Worm (Caenorhabditis elegans) whole organism, young adult: Measurements from ENCODE around the gene tyr-1.
A peak's percentile ranks its signal among the peaks of the same experiment; 100 is the strongest.

Experiments used
- B0035.1 ChIP-seq: sonication (generic microtip); optimal IDR thresholded peaks from 2 replicates; lab custom pipeline; 2016; ENCODE audit warnings: missing genetic modification characterization, mild to moderate bottlenecking, missing compliant biosample characterization, missing genotype, missing genetic modification reagents
- B0336.3 ChIP-seq: fragments of 200-800 bp; sonication (Bioruptor generic); IDR thresholded peaks from 2 replicates; pipeline ENCODE4 v1.3.6; 2022; ENCODE audit warnings: missing genetic modification characterization, missing compliant biosample characterization
- C17E4.6 ChIP-seq: fragments of 200-800 bp; sonication (Bioruptor generic); IDR thresholded peaks from 2 replicates; pipeline ENCODE4 v1.3.6; 2022; ENCODE audit warnings: missing genetic modification reagents, missing genetic modification characterization, missing compliant biosample characterization
- F57C9.4 ChIP-seq: sonication (generic microtip); optimal IDR thresholded peaks from 2 replicates; lab custom pipeline; 2017; ENCODE audit warnings: mild to moderate bottlenecking, missing genetic modification characterization, missing compliant biosample characterization
- K11D2.4 ChIP-seq: fragments of 200-800 bp; sonication (Bioruptor generic); IDR thresholded peaks from 2 replicates; pipeline ENCODE4 v1.3.6; 2022; ENCODE audit warnings: missing genetic modification reagents, missing genetic modification characterization, missing compliant biosample characterization
- T26A5.8 ChIP-seq: sonication (generic microtip); optimal IDR thresholded peaks from 2 replicates; lab custom pipeline; 2016; ENCODE audit warnings: missing genetic modification characterization, missing compliant biosample characterization
- Y53G8AR.9 ChIP-seq: fragments of 200-800 bp; sonication (Bioruptor generic); conservative IDR thresholded peaks from 2 replicates; pipeline ENCODE4 v1.3.6; 2022; ENCODE audit warnings: missing genetic modification reagents, missing genetic modification characterization, missing compliant biosample characterization
- Y56A3A.18 ChIP-seq: fragments of 200-800 bp; sonication (Bioruptor generic); IDR thresholded peaks from 2 replicates; pipeline ENCODE4 v1.3.6; 2022; ENCODE audit warnings: missing genetic modification reagents, missing genetic modification characterization, missing compliant biosample characterization
- Y67H2A.10 ChIP-seq: fragments of 200-800 bp; sonication (Bioruptor generic); conservative IDR thresholded peaks from 2 replicates; pipeline ENCODE4 v1.3.6; 2022; ENCODE audit warnings: missing genetic modification reagents, missing genetic modification characterization, missing compliant biosample characterization
- ZK185.1 ChIP-seq: sonication (generic microtip); optimal IDR thresholded peaks from 2 replicates; lab custom pipeline; 2016; ENCODE audit warnings: mild to moderate bottlenecking, missing genetic modification characterization, missing compliant biosample characterization; ENCODE audit not compliant: poor library complexity, severe bottlenecking
- ama-1 ChIP-seq, 3 experiments: fragments of 150-350 bp in 1 of 3; sonication (generic microtip) in 2 of 3; optimal IDR thresholded peaks; 2 replicates each; lab custom pipeline; 2014 to 2018; ENCODE audit warnings: missing biosample characterization in 2 of 3, missing genetic modification characterization in 2 of 3, missing genetic modification reagents in 2 of 3
- athp-1 ChIP-seq: sonication (generic microtip); optimal IDR thresholded peaks from 2 replicates; lab custom pipeline; 2017; ENCODE audit warnings: mild to moderate bottlenecking, missing genetic modification characterization, missing compliant biosample characterization
- attf-3 ChIP-seq: fragments of 200-800 bp; sonication (Bioruptor generic); conservative IDR thresholded peaks from 2 replicates; pipeline ENCODE4 v1.3.6; 2022; ENCODE audit warnings: missing genetic modification reagents, missing genetic modification characterization, missing compliant biosample characterization
- attf-6 ChIP-seq: fragments of 200-800 bp; sonication (Bioruptor generic); IDR thresholded peaks from 2 replicates; pipeline ENCODE4 v1.3.6; 2022; ENCODE audit warnings: missing genetic modification reagents, missing genetic modification characterization, missing compliant biosample characterization
- ccch-3 ChIP-seq: fragments of 200-800 bp; sonication (Bioruptor generic); optimal IDR thresholded peaks from 2 replicates; lab custom pipeline; 2018; ENCODE audit warnings: mild to moderate bottlenecking, missing genetic modification characterization, missing compliant biosample characterization
- ceh-91 ChIP-seq: fragments of 200-800 bp; sonication (Bioruptor generic); IDR thresholded peaks from 2 replicates; pipeline ENCODE4 v1.3.6; 2022; ENCODE audit warnings: missing genetic modification reagents, missing genetic modification characterization, missing compliant biosample characterization
- chd-7 ChIP-seq: sonication (generic microtip); optimal IDR thresholded peaks from 2 replicates; lab custom pipeline; 2016; ENCODE audit warnings: mild to moderate bottlenecking, missing genetic modification characterization, moderate library complexity, missing compliant biosample characterization
- die-1 ChIP-seq: sonication (generic microtip); optimal IDR thresholded peaks from 2 replicates; lab custom pipeline; 2016; ENCODE audit warnings: missing genotype, mild to moderate bottlenecking, missing genetic modification characterization, missing compliant biosample characterization
- dpff-1 ChIP-seq: sonication (generic microtip); optimal IDR thresholded peaks from 2 replicates; lab custom pipeline; 2017; ENCODE audit warnings: mild to moderate bottlenecking, missing genetic modification characterization, missing compliant biosample characterization
- dpl-1 ChIP-seq: fragments of 150-350 bp; optimal IDR thresholded peaks from 2 replicates; lab custom pipeline; 2014; ENCODE audit warnings: missing biosample characterization, missing genetic modification reagents, missing genetic modification characterization
- egrh-3 ChIP-seq: fragments of 200-800 bp; sonication (Bioruptor generic); IDR thresholded peaks from 2 replicates; pipeline ENCODE4 v1.3.6; 2022; ENCODE audit warnings: missing genetic modification reagents, missing genetic modification characterization, missing compliant biosample characterization
- ekl-4 ChIP-seq: fragments of 200-800 bp; sonication (Bioruptor generic); IDR thresholded peaks from 2 replicates; pipeline ENCODE4 v1.3.6; 2022; ENCODE audit warnings: missing genetic modification reagents, missing genetic modification characterization, missing compliant biosample characterization
- ets-4 ChIP-seq: fragments of 200-800 bp; sonication (Bioruptor generic); optimal IDR thresholded peaks from 2 replicates; lab custom pipeline; 2018; ENCODE audit warnings: mild to moderate bottlenecking, missing genetic modification characterization, missing compliant biosample characterization
- fkh-3 ChIP-seq: sonication (generic microtip); optimal IDR thresholded peaks from 2 replicates; lab custom pipeline; 2016; ENCODE audit warnings: mild to moderate bottlenecking, missing genetic modification characterization, missing compliant biosample characterization
- gei-17 ChIP-seq: fragments of 200-800 bp; sonication (Bioruptor generic); optimal IDR thresholded peaks from 2 replicates; lab custom pipeline; 2018; ENCODE audit warnings: mild to moderate bottlenecking, missing genetic modification characterization, missing compliant biosample characterization
- hrde-1 ChIP-seq: sonication (generic microtip); optimal IDR thresholded peaks from 2 replicates; lab custom pipeline; 2016; ENCODE audit warnings: missing genetic modification characterization, mild to moderate bottlenecking, missing compliant biosample characterization, moderate library complexity, missing genotype, missing genetic modification reagents, borderline replicate concordance
- hsf-1 ChIP-seq: fragments of 200-800 bp; sonication (Bioruptor generic); IDR thresholded peaks from 2 replicates; pipeline ENCODE4 v1.3.6; 2022; ENCODE audit warnings: missing genetic modification reagents, missing genetic modification characterization, missing compliant biosample characterization
- lag-1 ChIP-seq: fragments of 200-800 bp; sonication (Bioruptor generic); IDR thresholded peaks from 2 replicates; pipeline ENCODE4 v1.3.6; 2022; ENCODE audit warnings: missing genetic modification reagents, missing genetic modification characterization, missing compliant biosample characterization
- lin-40 ChIP-seq: sonication (generic microtip); optimal IDR thresholded peaks from 2 replicates; lab custom pipeline; 2016; ENCODE audit warnings: missing genetic modification characterization, mild to moderate bottlenecking, missing compliant biosample characterization, missing genotype, missing genetic modification reagents
- lir-1 ChIP-seq: fragments of 200-800 bp; sonication (Bioruptor generic); conservative IDR thresholded peaks from 2 replicates; pipeline ENCODE4 v1.3.6; 2022; ENCODE audit warnings: missing genetic modification reagents, missing genetic modification characterization, missing compliant biosample characterization
- lsl-1 ChIP-seq: fragments of 200-800 bp; sonication (Bioruptor generic); optimal IDR thresholded peaks from 2 replicates; lab custom pipeline; 2018; ENCODE audit warnings: mild to moderate bottlenecking, missing genetic modification characterization, moderate library complexity, missing compliant biosample characterization
- madf-6 ChIP-seq: fragments of 200-800 bp; sonication (Bioruptor generic); IDR thresholded peaks from 2 replicates; pipeline ENCODE4 v1.3.6; 2022; ENCODE audit warnings: missing genetic modification reagents, missing genetic modification characterization, missing compliant biosample characterization
- mcd-1 ChIP-seq: fragments of 200-800 bp; sonication (Bioruptor generic); IDR thresholded peaks from 2 replicates; pipeline ENCODE4 v1.3.6; 2022; ENCODE audit warnings: missing genetic modification reagents, missing genetic modification characterization, missing compliant biosample characterization
- mel-28 ChIP-seq: sonication (generic microtip); optimal IDR thresholded peaks from 2 replicates; lab custom pipeline; 2016; ENCODE audit warnings: borderline replicate concordance, mild to moderate bottlenecking, missing genetic modification characterization, missing compliant biosample characterization
- nfyb-1 ChIP-seq: fragments of 200-800 bp; sonication (Bioruptor generic); IDR thresholded peaks from 2 replicates; pipeline ENCODE4 v1.3.6; 2022; ENCODE audit warnings: missing genetic modification reagents, missing genetic modification characterization, missing compliant biosample characterization
- nhr-120 ChIP-seq: fragments of 200-800 bp; sonication (Bioruptor generic); IDR thresholded peaks from 2 replicates; pipeline ENCODE4 v1.3.6; 2022; ENCODE audit warnings: missing genetic modification characterization, missing compliant biosample characterization
- pbrm-1 ChIP-seq: fragments of 200-800 bp; sonication (Bioruptor generic); IDR thresholded peaks from 2 replicates; pipeline ENCODE4 v1.3.6; 2022; ENCODE audit warnings: missing genetic modification reagents, missing genetic modification characterization, missing compliant biosample characterization
- pha-4 ChIP-seq: fragments of 150-350 bp; sonication (generic microtip); optimal IDR thresholded peaks from 2 replicates; lab custom pipeline; 2014; ENCODE audit warnings: missing biosample characterization, missing genetic modification reagents, missing genetic modification characterization
- rec-8 ChIP-seq, 2 experiments: sonication (generic microtip); optimal IDR thresholded peaks; 2 replicates each; lab custom pipeline; 2016; ENCODE audit warnings: mild to moderate bottlenecking in 2 of 2, missing genetic modification characterization in 2 of 2, missing genetic modification reagents in 2 of 2, missing genotype in 2 of 2, missing biosample characterization in 1 of 2, missing compliant biosample characterization in 1 of 2, moderate library complexity in 1 of 2
- rpc-1 ChIP-seq, 2 experiments: fragments of 150-350 bp in 1 of 2; sonication (generic microtip) in 1 of 2; optimal IDR thresholded peaks; 2 replicates each; lab custom pipeline; 2014 to 2018; ENCODE audit warnings: missing biosample characterization in 1 of 2, missing genetic modification characterization in 1 of 2, missing genetic modification reagents in 1 of 2, missing genotype in 1 of 2
- sdz-38 ChIP-seq: sonication (generic microtip); optimal IDR thresholded peaks from 2 replicates; lab custom pipeline; 2016; ENCODE audit warnings: missing genotype, missing genetic modification characterization, missing compliant biosample characterization
- snpc-1.1 ChIP-seq: sonication (generic microtip); optimal IDR thresholded peaks from 2 replicates; lab custom pipeline; 2017; ENCODE audit warnings: missing genetic modification characterization, mild to moderate bottlenecking, missing compliant biosample characterization, antibody characterized with exemption, moderate library complexity, missing genotype, missing genetic modification reagents; ENCODE audit not compliant: insufficient read depth
- tlf-1 ChIP-seq: fragments of 200-800 bp; sonication (Bioruptor generic); optimal IDR thresholded peaks from 2 replicates; lab custom pipeline; 2018; ENCODE audit warnings: mild to moderate bottlenecking, missing genetic modification characterization, missing compliant biosample characterization
- unc-62 ChIP-seq: fragments of 150-350 bp; optimal IDR thresholded peaks from 2 replicates; lab custom pipeline; 2014; ENCODE audit warnings: missing biosample characterization, missing genetic modification reagents, missing genetic modification characterization
- zim-3 ChIP-seq: sonication (generic microtip); optimal IDR thresholded peaks from 2 replicates; lab custom pipeline; 2017; ENCODE audit warnings: mild to moderate bottlenecking, missing genetic modification characterization, moderate library complexity, missing compliant biosample characterization
- ztf-18 ChIP-seq: sonication (generic microtip); optimal IDR thresholded peaks from 2 replicates; lab custom pipeline; 2016; ENCODE audit warnings: missing genotype, mild to moderate bottlenecking, missing genetic modification characterization, missing compliant biosample characterization

tyr-1 gene

ce11 chrIII:7855468-7855867, 18.1 kb upstream of the tyr-1 start (continued):
- no peak for TF ChIP-seq ets-4 (GFP tag; lab: Kevin White, UChicago)
- no peak for TF ChIP-seq egrh-3 (GFP tag; lab: Robert Waterston, UW)
- no peak for TF ChIP-seq pha-4 (tag; lab: Kevin White, UChicago)
- TF ChIP-seq B0336.3 (GFP tag; lab: Robert Waterston, UW): peak; percentile 82
- TF ChIP-seq C17E4.6 (GFP tag; lab: Robert Waterston, UW): 0 out of 2 replicates have a peak, but pooled peaks have one; percentile 11
- no peak for TF ChIP-seq ama-1 (optimal IDR thresholded peaks at IDR 0.05; lab: Kevin White, UChicago)
- TF ChIP-seq ama-1 (GFP tag; optimal IDR thresholded peaks at IDR 0.05; lab: Kevin White, UChicago): peak in 1 of 2 experiments; percentile 88
- TF ChIP-seq ztf-18 (tag; lab: Kevin White, UChicago): peak; percentile 45
- TF ChIP-seq nfyb-1 (GFP tag; lab: Robert Waterston, UW): no peak; the same call in 1 of the 2 replicates
- peak; percentile 53; the same call in 1 of the 2 replicates for TF ChIP-seq Y53G8AR.9 (GFP tag; lab: Robert Waterston, UW)
- no peak for TF ChIP-seq unc-62 (GFP tag; lab: Kevin White, UChicago)
- TF ChIP-seq attf-3 (GFP tag; lab: Robert Waterston, UW): no peak
- TF ChIP-seq mcd-1 (GFP tag; lab: Robert Waterston, UW): no peak
- no peak for TF ChIP-seq zim-3 (tag; lab: Kevin White, UChicago)
- TF ChIP-seq ekl-4 (GFP tag; lab: Robert Waterston, UW): peak; percentile 78
- peak; percentile 76 for TF ChIP-seq hrde-1 (tag; lab: Kevin White, UChicago)
- no peak for TF ChIP-seq K11D2.4 (GFP tag; lab: Robert Waterston, UW)
- TF ChIP-seq attf-6 (GFP tag; lab: Robert Waterston, UW): peak; percentile 79; the same call in 1 of the 2 replicates
- TF ChIP-seq tlf-1 (GFP tag; lab: Kevin White, UChicago): peak; percentile 64
- no peak for TF ChIP-seq mel-28 (tag; lab: Kevin White, UChicago)
- TF ChIP-seq Y56A3A.18: 0 out of 2 replicates have a peak, but pooled peaks have one; percentile 46
- no peak for TF ChIP-seq ccch-3 (GFP tag; lab: Kevin White, UChicago)
- TF ChIP-seq hsf-1 (GFP tag; lab: Robert Waterston, UW): peak; percentile 73
- peak; percentile 49 for TF ChIP-seq lsl-1
- TF ChIP-seq lir-1 (GFP tag; lab: Robert Waterston, UW): no peak
- TF ChIP-seq nhr-120 (GFP tag; lab: Robert Waterston, UW): no peak
- no peak for TF ChIP-seq Y67H2A.10
- TF ChIP-seq madf-6 (GFP tag; lab: Robert Waterston, UW): peak; percentile 58
- no peak for TF ChIP-seq dpff-1 (tag; lab: Kevin White, UChicago)
- no peak for TF ChIP-seq B0035.1
- peak; percentile 66; the same call in 1 of the 2 replicates for TF ChIP-seq pbrm-1 (GFP tag; lab: Robert Waterston, UW)
- TF ChIP-seq fkh-3: no peak
- TF ChIP-seq gei-17 (GFP tag; lab: Kevin White, UChicago): no peak
- TF ChIP-seq dpl-1: no peak
- TF ChIP-seq rpc-1 (optimal IDR thresholded peaks at IDR 0.05; lab: Kevin White, UChicago): no peak
- no peak for TF ChIP-seq rpc-1 (tag; optimal IDR thresholded peaks at IDR 0.05; lab: Kevin White, UChicago)
- no peak for TF ChIP-seq sdz-38 (tag; lab: Kevin White, UChicago)
- TF ChIP-seq rec-8 (tag; optimal IDR thresholded peaks at IDR 0.05; lab: Kevin White, UChicago): no peak
- TF ChIP-seq chd-7 (tag; lab: Kevin White, UChicago): no peak

- TF ChIP-seq athp-1 (tag; lab: Kevin White, UChicago): no peak
- no peak for TF ChIP-seq hrde-1 (tag; lab: Kevin White, UChicago)
- TF ChIP-seq gei-17 (GFP tag; lab: Kevin White, UChicago): no peak
- no peak for TF ChIP-seq ccch-3 (GFP tag; lab: Kevin White, UChicago)
- no peak for TF ChIP-seq rpc-1 (optimal IDR thresholded peaks at IDR 0.05; lab: Kevin White, UChicago)
- TF ChIP-seq rpc-1 (tag; optimal IDR thresholded peaks at IDR 0.05; lab: Kevin White, UChicago): no peak
- TF ChIP-seq fkh-3: no peak
- TF ChIP-seq tlf-1 (GFP tag; lab: Kevin White, UChicago): no peak
- no peak for TF ChIP-seq lin-40 (tag; lab: Kevin White, UChicago)
- no peak for TF ChIP-seq ceh-91 (GFP tag; lab: Robert Waterston, UW)
- no peak for TF ChIP-seq F57C9.4 (tag; lab: Kevin White, UChicago)
- no peak for TF ChIP-seq snpc-1.1 (tag; lab: Kevin White, UChicago)
- TF ChIP-seq attf-3 (GFP tag; lab: Robert Waterston, UW): no peak
- TF ChIP-seq T26A5.8 (tag; lab: Kevin White, UChicago): no peak
- TF ChIP-seq die-1 (tag; lab: Kevin White, UChicago): no peak
- TF ChIP-seq lag-1: no peak
- TF ChIP-seq nfyb-1 (GFP tag; lab: Robert Waterston, UW): no peak
- TF ChIP-seq ZK185.1 (tag; lab: Kevin White, UChicago): no peak
- TF ChIP-seq, all 124 proteins: peak for 0
These were observed 16.4 kb upstream of the tyr-1 start, which contains the start of gene tag-307 for ce11 chrIII:7857142-7857541. Gene tag-307 (minus strand): TSS chrIII:7857242.
